Worm (Caenorhabditis elegans): Measurements from ENCODE around the gene tmem-120.

DNA sequence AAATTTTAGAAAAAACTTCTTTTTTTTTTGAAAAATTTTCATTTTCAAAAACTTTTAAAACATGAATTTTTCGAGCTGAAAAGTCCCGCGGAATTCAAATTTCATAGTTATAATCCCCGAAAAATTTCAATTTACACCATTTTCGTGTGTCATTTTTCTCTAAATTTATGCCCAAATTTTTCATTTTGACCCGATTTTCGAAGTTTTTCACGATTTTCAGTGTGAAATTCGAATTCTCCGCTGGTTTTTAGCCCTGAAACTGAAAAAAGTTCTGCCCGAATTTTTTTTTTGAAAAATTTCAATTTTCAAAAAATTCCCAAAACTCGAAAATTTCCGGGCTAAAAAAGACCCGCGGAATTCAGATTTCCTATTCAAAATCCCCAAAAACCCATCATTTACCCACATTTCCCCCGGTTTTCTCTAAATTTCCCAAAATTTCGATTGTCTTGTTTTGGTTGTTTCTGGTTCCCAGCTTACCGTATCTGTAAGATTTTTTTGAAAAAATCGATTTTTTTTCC is 9.0 kb downstream of the tmem-120 start:
- no peak for TF ChIP-seq ama-1 (optimal IDR thresholded peaks at IDR 0.05)
- no peak for TF ChIP-seq ceh-82 (tag; optimal IDR thresholded peaks at IDR 0.05)
- TF ChIP-seq R02D3.7 (tag; optimal IDR thresholded peaks at IDR 0.05) = no peak
- TF ChIP-seq mdl-1 (tag; optimal IDR thresholded peaks at IDR 0.05) = no peak
- TF ChIP-seq egl-27 (tag; optimal IDR thresholded peaks at IDR 0.05) = no peak
- no peak for TF ChIP-seq skn-1 (tag; optimal IDR thresholded peaks at IDR 0.05)
- no peak for TF ChIP-seq fkh-10 (GFP tag; optimal IDR thresholded peaks at IDR 0.05)
- TF ChIP-seq ztf-4 (tag; optimal IDR thresholded peaks at IDR 0.05) = no peak
- TF ChIP-seq nhr-77 (tag; optimal IDR thresholded peaks at IDR 0.05) = no peak
- no peak for TF ChIP-seq elt-2 (tag; optimal IDR thresholded peaks at IDR 0.05)
- no peak for TF ChIP-seq lin-39 (tag; optimal IDR thresholded peaks at IDR 0.05)

All from whole organism, L3 larva.